Fruit fly (Drosophila melanogaster) Kc167 (cell line): Measurements from ENCODE around the gene CG3679.

ENCODE experiments used
- Myc ChIP-seq: fragments of >200 bp; optimal IDR thresholded peaks from 2 replicates; lab custom pipeline; 2017; ENCODE audit warnings: missing external identifiers
- h ChIP-seq: fragments of >200 bp; optimal IDR thresholded peaks from 3 replicates; lab custom pipeline; 2018; ENCODE audit warnings: missing external identifiers
- insv ChIP-seq: fragments of >200 bp; optimal IDR thresholded peaks from 3 replicates; lab custom pipeline; 2018; ENCODE audit warnings: missing external identifiers
- psq ChIP-seq: fragments of >200 bp; optimal IDR thresholded peaks from 2 replicates; lab custom pipeline; 2017; ENCODE audit warnings: missing external identifiers
- ttk ChIP-seq: sonication (Bioruptor generic); optimal IDR thresholded peaks from 2 replicates; lab custom pipeline; 2017; ENCODE audit warnings: missing external identifiers

DNA sequence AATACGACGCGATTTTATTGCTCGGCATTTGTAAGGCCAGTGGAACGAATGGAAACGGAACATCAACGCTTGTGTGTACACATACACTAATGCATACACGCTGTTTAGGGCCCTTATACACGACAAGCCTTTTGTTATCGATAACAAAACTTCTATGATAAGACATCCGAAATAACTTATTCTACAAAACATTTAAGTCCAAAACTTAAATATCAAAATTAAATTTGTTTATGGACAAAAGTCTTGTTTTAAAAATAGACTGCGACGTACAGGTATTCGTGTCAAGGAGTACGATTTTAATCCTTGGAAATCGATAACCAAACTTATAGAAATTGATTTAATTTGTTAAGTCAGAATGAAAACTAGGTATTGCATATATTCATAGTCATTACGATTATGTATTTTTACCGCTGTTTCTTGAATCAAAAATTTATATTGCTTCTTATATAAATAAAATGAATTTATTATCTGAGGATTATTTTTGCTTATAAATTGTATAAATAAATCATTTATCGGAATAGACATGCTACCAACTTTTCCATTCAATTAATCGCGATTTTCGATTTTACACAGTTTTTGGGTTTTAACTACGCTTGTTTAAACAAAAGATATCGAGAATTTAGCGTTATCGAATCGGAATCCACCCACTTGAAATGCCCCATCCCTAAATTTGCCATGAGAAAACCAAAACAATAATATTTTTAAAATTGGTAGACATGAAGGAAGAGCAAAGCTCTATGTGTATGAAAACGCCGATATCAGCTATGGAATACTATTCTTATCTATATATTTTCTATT lies 9.6 kb downstream of the CG3679 start, which contains the start of the genes CG9915 and SWIP:
- TF ChIP-seq h (lab: Kevin White, UChicago) (no peak), insv (no peak), ttk (lab: Kevin White, UChicago) (no peak), psq (lab: Kevin White, UChicago) (no peak), Myc (no peak)
